Worm (Caenorhabditis elegans): ENCODE measurements around the gene arid-1.
A peak's percentile ranks its signal among the peaks of the same experiment; 100 is the strongest.

Gene arid-1

ce11 chrV:185694-186217 is at the start of gene arid-1 (continued):
- TF ChIP-seq mep-1 (tag; optimal IDR thresholded peaks at IDR 0.05) (peak; percentile 27), aha-1 (tag; optimal IDR thresholded peaks at IDR 0.05) (no peak), nhr-237 (tag; optimal IDR thresholded peaks at IDR 0.05) (no peak), irx-1 (tag; optimal IDR thresholded peaks at IDR 0.05) (peak; percentile 7), dpl-1 (GFP tag; optimal IDR thresholded peaks at IDR 0.05) (peak; percentile 56 to 77 (median 70)), lin-13 (GFP tag; optimal IDR thresholded peaks at IDR 0.05) (no peak), F16B12.6 (tag; optimal IDR thresholded peaks at IDR 0.05) (peak; percentile 44), hpl-2 (GFP tag; optimal IDR thresholded peaks at IDR 0.05) (no peak), sup-37 (GFP tag; optimal IDR thresholded peaks at IDR 0.05) (no peak), ets-5 (GFP tag; IDR thresholded peaks at IDR 0.05) (no peak), nhr-28 (tag; optimal IDR thresholded peaks at IDR 0.05) (no peak), unc-30 (tag; optimal IDR thresholded peaks at IDR 0.05) (no peak), unc-86 (tag; optimal IDR thresholded peaks at IDR 0.05) (no peak), pag-3 (tag; optimal IDR thresholded peaks at IDR 0.05; ENCODE audit: borderline replicate concordance, insufficient read depth) (no peak), skn-1 (tag; optimal IDR thresholded peaks at IDR 0.05) (peak; percentile 58), unc-62 (GFP tag; optimal IDR thresholded peaks at IDR 0.05) (no peak), lir-3 (tag; optimal IDR thresholded peaks at IDR 0.05; ENCODE audit: poor library complexity) (no peak), nhr-20 (tag; optimal IDR thresholded peaks at IDR 0.05) (peak; percentile 35), tlp-1 (tag; optimal IDR thresholded peaks at IDR 0.05) (no peak), nhr-12 (tag; optimal IDR thresholded peaks at IDR 0.05) (no peak), hlh-4 (tag; optimal IDR thresholded peaks at IDR 0.05) (no peak), pqm-1 (tag; optimal IDR thresholded peaks at IDR 0.05) (no peak), lin-15B (tag; optimal IDR thresholded peaks at IDR 0.05) (peak; percentile 21), nhr-84 (tag; optimal IDR thresholded peaks at IDR 0.05) (no peak), unc-98 (GFP tag; IDR thresholded peaks at IDR 0.05) (no peak), grh-1 (GFP tag; IDR thresholded peaks at IDR 0.05) (no peak), sox-4 (tag; optimal IDR thresholded peaks at IDR 0.05) (no peak), zag-1 (tag; optimal IDR thresholded peaks at IDR 0.05) (no peak), hlh-17 (GFP tag; optimal IDR thresholded peaks at IDR 0.05; ENCODE audit: borderline replicate concordance) (no peak), efl-1 (optimal IDR thresholded peaks at IDR 0.05) (peak; percentile 76 to 81), efl-1 (GFP tag; optimal IDR thresholded peaks at IDR 0.05 in 1 of 2) (peak; percentile 74 to 96), ceh-82 (tag; optimal IDR thresholded peaks at IDR 0.05) (peak in 2 of 3 experiments; percentile 0 to 44)

ce11 chrV:137667-138066 is 48.3 kb upstream of the arid-1 start:
- no peak for TF ChIP-seq tlp-1 (tag; optimal IDR thresholded peaks at IDR 0.05)
- TF ChIP-seq efl-1 (optimal IDR thresholded peaks at IDR 0.05) = no peak
- peak in 1 of 2 experiments; percentile 91 for TF ChIP-seq efl-1 (GFP tag; optimal IDR thresholded peaks at IDR 0.05 in 1 of 2)

- no peak for TF ChIP-seq nhr-77 (tag; optimal IDR thresholded peaks at IDR 0.05)
- TF ChIP-seq efl-1 (optimal IDR thresholded peaks at IDR 0.05) = no peak
- peak in 1 of 2 experiments; percentile 82 for TF ChIP-seq efl-1 (GFP tag; optimal IDR thresholded peaks at IDR 0.05 in 1 of 2)
- TF ChIP-seq C04F5.9 (tag; optimal IDR thresholded peaks at IDR 0.05) = no peak
Observed at ce11 chrV:138592-138991, 47.4 kb upstream of the arid-1 start, which contains the start of gene W03F9.9. Gene W03F9.9, plus strand, starts transcription at chrV:138892.

- no peak for TF ChIP-seq nhr-84 (tag; optimal IDR thresholded peaks at IDR 0.05)
- no peak for TF ChIP-seq nhr-76 (tag; optimal IDR thresholded peaks at IDR 0.05)
- no peak for TF ChIP-seq vab-15 (tag; optimal IDR thresholded peaks at IDR 0.05)
- TF ChIP-seq alr-1 (tag; optimal IDR thresholded peaks at IDR 0.05; ENCODE audit: borderline replicate concordance) = no peak
- no peak for TF ChIP-seq swsn-7 (tag; optimal IDR thresholded peaks at IDR 0.05)
- TF ChIP-seq ets-5 (GFP tag; IDR thresholded peaks at IDR 0.05) = no peak
- no peak for TF ChIP-seq rnt-1 (tag; optimal IDR thresholded peaks at IDR 0.05)
Observed at ce11 chrV:141257-141656, 44.7 kb upstream of the arid-1 start, which contains the start of gene W03F9.11. Gene W03F9.11, minus strand, starts transcription at chrV:141357.
